Fruit fly (Drosophila melanogaster) whole organism, embryonic: ENCODE data around the gene CG2909.

Source experiments
- ATbp ChIP-seq: fragments of 200-800 bp; sonication (Bioruptor generic); optimal IDR thresholded peaks from 2 replicates; lab custom pipeline; 2017; ENCODE audit warnings: missing biosample characterization, mild to moderate bottlenecking, missing genetic modification characterization, missing genetic modification reagents
- Blimp-1 ChIP-seq: fragments of 200-800 bp; sonication (Bioruptor generic); optimal IDR thresholded peaks from 3 replicates; lab custom pipeline; 2018; ENCODE audit warnings: missing biosample characterization, missing genetic modification characterization, mild to moderate bottlenecking, moderate library complexity, missing genetic modification reagents
- CG10462 ChIP-seq: fragments of 200-800 bp; sonication (Bioruptor generic); optimal IDR thresholded peaks from 2 replicates; lab custom pipeline; 2016; ENCODE audit warnings: missing biosample characterization, missing genetic modification characterization
- CG10565 ChIP-seq: fragments of 200-800 bp; sonication (Bioruptor generic); optimal IDR thresholded peaks from 3 replicates; lab custom pipeline; 2016; ENCODE audit warnings: missing biosample characterization, mild to moderate bottlenecking, missing genetic modification characterization
- CG10979 ChIP-seq: fragments of 200-800 bp; sonication (Bioruptor generic); optimal IDR thresholded peaks from 2 replicates; lab custom pipeline; 2018; ENCODE audit warnings: missing biosample characterization, mild to moderate bottlenecking, missing genetic modification characterization, moderate library complexity
- CG11398 ChIP-seq: fragments of 200-800 bp; sonication (Bioruptor generic); optimal IDR thresholded peaks from 2 replicates; lab custom pipeline; 2016; ENCODE audit warnings: missing biosample characterization, missing genetic modification characterization
- CG12769 ChIP-seq: fragments of 200-800 bp; sonication (Bioruptor generic); optimal IDR thresholded peaks from 2 replicates; lab custom pipeline; 2019; ENCODE audit warnings: missing biosample characterization, mild to moderate bottlenecking, missing genetic modification characterization, moderate library complexity
- CG13775 ChIP-seq: fragments of 200-800 bp; sonication (Bioruptor generic); optimal IDR thresholded peaks from 3 replicates; lab custom pipeline; 2017; ENCODE audit warnings: missing biosample characterization, mild to moderate bottlenecking, missing genetic modification characterization
- CG1603 ChIP-seq: fragments of 200-800 bp; sonication (Bioruptor generic); optimal IDR thresholded peaks from 2 replicates; lab custom pipeline; 2019; ENCODE audit warnings: missing biosample characterization, mild to moderate bottlenecking, missing genetic modification characterization, moderate library complexity
- CG16815 ChIP-seq: fragments of 200-800 bp; sonication (Bioruptor generic); optimal IDR thresholded peaks from 3 replicates; lab custom pipeline; 2017; ENCODE audit warnings: missing biosample characterization, mild to moderate bottlenecking, missing genetic modification characterization
- CG16863 ChIP-seq: fragments of 200-800 bp; sonication (Bioruptor generic); optimal IDR thresholded peaks from 3 replicates; lab custom pipeline; 2016; ENCODE audit warnings: missing biosample characterization, missing genetic modification characterization
- CG17568 ChIP-seq: fragments of 200-800 bp; sonication (Bioruptor generic); optimal IDR thresholded peaks from 2 replicates; lab custom pipeline; 2018; ENCODE audit warnings: missing biosample characterization, mild to moderate bottlenecking, missing genetic modification characterization, moderate library complexity
- CG17612 ChIP-seq: fragments of 200-800 bp; sonication (Bioruptor generic); IDR thresholded peaks from 2 replicates; pipeline ENCODE4 v1.3.6; 2022; ENCODE audit warnings: missing biosample characterization, missing genetic modification characterization
- CG17829 ChIP-seq: fragments of 200-800 bp; optimal IDR thresholded peaks from 2 replicates; lab custom pipeline; 2019; ENCODE audit warnings: missing biosample characterization, mild to moderate bottlenecking, missing genetic modification characterization, moderate library complexity
- CG2120 ChIP-seq: fragments of 200-800 bp; sonication (Bioruptor generic); optimal IDR thresholded peaks from 3 replicates; lab custom pipeline; 2016; ENCODE audit warnings: missing biosample characterization, missing genetic modification characterization
- CG2712 ChIP-seq: fragments of 200-800 bp; optimal IDR thresholded peaks from 3 replicates; lab custom pipeline; 2019; ENCODE audit warnings: missing biosample characterization, mild to moderate bottlenecking, missing genetic modification characterization, moderate library complexity
- CG2889 ChIP-seq: fragments of 200-800 bp; sonication (Bioruptor generic); IDR thresholded peaks from 3 replicates; pipeline ENCODE4 v1.3.6; 2022; ENCODE audit warnings: missing biosample characterization, missing genetic modification characterization
- CG32532 ChIP-seq: fragments of 200-800 bp; sonication (Bioruptor generic); IDR thresholded peaks from 2 replicates; pipeline ENCODE4 v1.3.6; 2022; ENCODE audit warnings: missing biosample characterization, missing genetic modification characterization
- CG3281 ChIP-seq: fragments of 200-800 bp; sonication (Bioruptor generic); optimal IDR thresholded peaks from 3 replicates; lab custom pipeline; 2017; ENCODE audit warnings: missing biosample characterization, mild to moderate bottlenecking, missing genetic modification characterization
- CG4328 ChIP-seq: fragments of 200-800 bp; sonication (Bioruptor generic); optimal IDR thresholded peaks from 3 replicates; lab custom pipeline; 2017; ENCODE audit warnings: missing biosample characterization, missing genetic modification reagents, missing genetic modification characterization
- CkIIα-i1 ChIP-seq: fragments of 200-800 bp; sonication (Bioruptor generic); IDR thresholded peaks from 2 replicates; pipeline ENCODE4 v1.3.6; 2022; ENCODE audit warnings: missing biosample characterization, missing genetic modification characterization
- D ChIP-seq, 2 experiments: fragments of 200-800 bp in 1 of 2; fragments of >200 bp in 1 of 2; sonication (Bioruptor generic) in 1 of 2; optimal IDR thresholded peaks; 2 replicates in 1 of 2; 3 replicates in 1 of 2; lab custom pipeline; 2017; ENCODE audit warnings: mild to moderate bottlenecking in 1 of 2, missing biosample characterization in 1 of 2, missing genetic modification characterization in 1 of 2, missing genetic modification reagents in 1 of 2
- D19A ChIP-seq: fragments of 200-800 bp; optimal IDR thresholded peaks from 3 replicates; lab custom pipeline; 2019; ENCODE audit warnings: missing biosample characterization, mild to moderate bottlenecking, missing genetic modification characterization, moderate library complexity
- Drgx ChIP-seq: fragments of 200-800 bp; sonication (Bioruptor generic); IDR thresholded peaks from 2 replicates; pipeline ENCODE4 v1.3.6; 2022; ENCODE audit warnings: missing biosample characterization, missing genetic modification characterization
- Elba2 ChIP-seq: fragments of 200-800 bp; sonication (Bioruptor generic); optimal IDR thresholded peaks from 3 replicates; lab custom pipeline; 2016; ENCODE audit warnings: missing biosample characterization, missing genetic modification characterization
- Ets65A ChIP-seq: fragments of 200-800 bp; sonication (Bioruptor generic); peaks from one replicate; lab custom pipeline; 2016; ENCODE audit warnings: missing biosample characterization, missing genetic modification characterization
- H15 ChIP-seq: fragments of 200-800 bp; sonication (Bioruptor generic); IDR thresholded peaks from 3 replicates; pipeline ENCODE4 v1.3.6; 2022; ENCODE audit warnings: missing biosample characterization, missing genetic modification characterization
- Myb ChIP-seq: fragments of 200-800 bp; sonication (Bioruptor generic); optimal IDR thresholded peaks from 2 replicates; lab custom pipeline; 2016; ENCODE audit warnings: missing biosample characterization, missing genetic modification characterization
- Ravus ChIP-seq: fragments of 200-800 bp; sonication (Bioruptor generic); IDR thresholded peaks from 2 replicates; pipeline ENCODE4 v1.3.6; 2022; ENCODE audit warnings: missing biosample characterization, missing genetic modification characterization
- ase ChIP-seq: fragments of 200-800 bp; sonication (Bioruptor generic); IDR thresholded peaks from 3 replicates; pipeline ENCODE4 v1.3.6; 2022; ENCODE audit warnings: missing biosample characterization, missing genetic modification characterization
- dmrt11E ChIP-seq: fragments of 200-800 bp; sonication (Bioruptor generic); optimal IDR thresholded peaks from 3 replicates; lab custom pipeline; 2018; ENCODE audit warnings: missing biosample characterization, mild to moderate bottlenecking, missing genetic modification characterization, moderate library complexity
- fd64A ChIP-seq: fragments of 200-800 bp; sonication (Bioruptor generic); optimal IDR thresholded peaks from 3 replicates; lab custom pipeline; 2018; ENCODE audit warnings: missing biosample characterization, mild to moderate bottlenecking, missing genetic modification characterization
- fd96Cb ChIP-seq: fragments of 200-800 bp; sonication (Bioruptor generic); optimal IDR thresholded peaks from 2 replicates; lab custom pipeline; 2018; ENCODE audit warnings: missing biosample characterization, mild to moderate bottlenecking, missing genetic modification characterization, moderate library complexity
- grn ChIP-seq: fragments of 200-800 bp; sonication (Bioruptor generic); optimal IDR thresholded peaks from 3 replicates; lab custom pipeline; 2017; ENCODE audit warnings: missing biosample characterization, missing genetic modification characterization
- gsb-n ChIP-seq: fragments of 200-800 bp; sonication (Bioruptor generic); optimal IDR thresholded peaks from 3 replicates; lab custom pipeline; 2018; ENCODE audit warnings: missing biosample characterization, mild to moderate bottlenecking, missing genetic modification characterization
- kni ChIP-seq: fragments of 200-800 bp; sonication (Bioruptor generic); optimal IDR thresholded peaks from 3 replicates; lab custom pipeline; 2017; ENCODE audit warnings: mild to moderate bottlenecking, missing biosample characterization, missing genetic modification reagents, missing genetic modification characterization
- lab ChIP-seq: fragments of 200-800 bp; sonication (Bioruptor generic); optimal IDR thresholded peaks from 3 replicates; lab custom pipeline; 2017; ENCODE audit warnings: missing biosample characterization, missing genetic modification characterization, mild to moderate bottlenecking, moderate library complexity, missing genetic modification reagents
- lola ChIP-seq, 3 experiments: fragments of >200 bp in 2 of 3; fragments of 200-800 bp in 1 of 3; sonication (Bioruptor generic) in 1 of 3; optimal IDR thresholded peaks; 2 replicates each; lab custom pipeline; 2017 to 2019; ENCODE audit warnings: missing biosample characterization in 3 of 3, missing genetic modification characterization in 3 of 3, mild to moderate bottlenecking in 1 of 3, moderate library complexity in 1 of 3
- mam ChIP-seq: fragments of 200-800 bp; sonication (Bioruptor generic); optimal IDR thresholded peaks from 3 replicates; lab custom pipeline; 2016; ENCODE audit warnings: missing biosample characterization, missing genetic modification characterization
- odd ChIP-seq: fragments of 200-800 bp; sonication (Bioruptor generic); optimal IDR thresholded peaks from 2 replicates; lab custom pipeline; 2017; ENCODE audit warnings: missing biosample characterization, mild to moderate bottlenecking, missing genetic modification characterization
- schlank ChIP-seq: fragments of 200-800 bp; sonication (Bioruptor generic); optimal IDR thresholded peaks from 2 replicates; lab custom pipeline; 2018; ENCODE audit warnings: missing biosample characterization, mild to moderate bottlenecking, missing genetic modification characterization
- sens ChIP-seq: fragments of 200-800 bp; sonication (Bioruptor generic); peaks from one replicate; lab custom pipeline; 2016; ENCODE audit warnings: missing biosample characterization, missing genetic modification characterization
- so ChIP-seq: fragments of 200-800 bp; sonication (Bioruptor generic); IDR thresholded peaks from 3 replicates; pipeline ENCODE4 v1.3.6; 2022; ENCODE audit warnings: missing biosample characterization, missing genetic modification characterization
- sr ChIP-seq: fragments of 200-800 bp; sonication (Bioruptor generic); IDR thresholded peaks from 3 replicates; pipeline ENCODE4 v1.3.6; 2022; ENCODE audit warnings: missing biosample characterization, missing genetic modification characterization
- sug ChIP-seq: fragments of 200-800 bp; optimal IDR thresholded peaks from 2 replicates; lab custom pipeline; 2019; ENCODE audit warnings: missing biosample characterization, mild to moderate bottlenecking, missing genetic modification characterization, moderate library complexity
- tin ChIP-seq: fragments of 200-800 bp; sonication (Bioruptor generic); optimal IDR thresholded peaks from 3 replicates; lab custom pipeline; 2016; ENCODE audit warnings: missing biosample characterization, missing genetic modification characterization
- unpg ChIP-seq: fragments of 200-800 bp; sonication (Bioruptor generic); optimal IDR thresholded peaks from 3 replicates; lab custom pipeline; 2018; ENCODE audit warnings: missing biosample characterization, mild to moderate bottlenecking, missing genetic modification characterization, moderate library complexity

Gene CG2909

dm6 chrX:10362557-10363366 is 36.5 kb downstream of the CG2909 start (continued):
- TF ChIP-seq odd (no peak), CG17829 (tag; lab: Kevin White, UChicago) (no peak), CG16863 (GFP tag; lab: Kevin White, UChicago) (peak; percentile 5), CG11398 (GFP tag; lab: Kevin White, UChicago) (peak; percentile 20), CG3281 (GFP tag; lab: Kevin White, UChicago) (peak; percentile 13), kni (GFP tag; lab: Kevin White, UChicago) (no peak), CG4328 (peak; percentile 5), D19A (tag; lab: Kevin White, UChicago) (peak; percentile 12), CG13775 (peak; percentile 41), CG10565 (GFP tag; lab: Kevin White, UChicago) (peak; percentile 4), fd96Cb (tag; lab: Kevin White, UChicago) (peak; percentile 40), Drgx (GFP tag; lab: Robert Waterston, UW) (no peak; the same call in 1 of the 2 replicates), Ravus (GFP tag; lab: Robert Waterston, UW) (no peak), CG16815 (GFP tag; lab: Kevin White, UChicago) (peak; percentile 12), CG12769 (tag; lab: Kevin White, UChicago) (no peak), CG2120 (GFP tag; lab: Kevin White, UChicago) (peak; percentile 26), sens (GFP tag; lab: Kevin White, UChicago) (peak; percentile 83), CG2712 (peak; percentile 3), schlank (no peak), tin (GFP tag; lab: Kevin White, UChicago) (peak; percentile 9), fd64A (GFP tag; lab: Kevin White, UChicago) (no peak), CG10979 (peak; percentile 48), CkIIα-i1 (GFP tag; lab: Robert Waterston, UW) (no peak), CG32532 (GFP tag; lab: Robert Waterston, UW) (peak; percentile 19; the same call in 1 of the 2 replicates), ATbp (peak; percentile 6)

dm6 chrX:10364556-10365227 is 38.4 kb downstream of the CG2909 start:
- TF ChIP-seq lab (GFP tag; lab: Kevin White, UChicago) (peak; percentile 20), Ets65A (GFP tag; lab: Kevin White, UChicago) (peak; percentile 43), so (GFP tag; lab: Robert Waterston, UW) (0 out of 3 replicates have a peak, but pooled peaks have one; percentile 15), CG2889 (GFP tag; lab: Robert Waterston, UW) (0 out of 3 replicates have a peak, but pooled peaks have one; percentile 27), sr (GFP tag; lab: Robert Waterston, UW) (no peak), CG17612 (GFP tag; lab: Robert Waterston, UW) (no peak), Blimp-1 (GFP tag; lab: Kevin White, UChicago) (peak; percentile 19), CG12769 (tag; lab: Kevin White, UChicago) (no peak), D (optimal IDR thresholded peaks at IDR 0.05; lab: Kevin White, UChicago) (no peak), D (GFP tag; optimal IDR thresholded peaks at IDR 0.05; lab: Kevin White, UChicago) (peak; percentile 7), unpg (GFP tag; lab: Kevin White, UChicago) (peak; percentile 21), mam (GFP tag; lab: Kevin White, UChicago) (no peak), lola (GFP tag; optimal IDR thresholded peaks at IDR 0.05; lab: Kevin White, UChicago) (no peak), CG17568 (GFP tag; lab: Kevin White, UChicago) (no peak), gsb-n (tag; lab: Kevin White, UChicago) (no peak), ase (GFP tag; lab: Robert Waterston, UW) (no peak), H15 (GFP tag; lab: Robert Waterston, UW) (0 out of 3 replicates have a peak, but pooled peaks have one; percentile 15), dmrt11E (tag; lab: Kevin White, UChicago) (peak; percentile 23), Elba2 (GFP tag; lab: Kevin White, UChicago) (peak; percentile 96), grn (GFP tag; lab: Kevin White, UChicago) (peak; percentile 63), CG16863 (GFP tag; lab: Kevin White, UChicago) (peak; percentile 3), CG1603 (tag; lab: Kevin White, UChicago) (peak; percentile 22), sug (tag; lab: Kevin White, UChicago) (peak; percentile 32), CG10462 (peak; percentile 6), Myb (GFP tag; lab: Kevin White, UChicago) (peak; percentile 8)
